Worm (Caenorhabditis elegans) whole organism, midembryonic: Measurements from ENCODE around the gene K08D8.3.

Source experiments
- T22C8.4 ChIP-seq: fragments of 200-800 bp; sonication (Bioruptor generic); IDR thresholded peaks from 2 replicates; pipeline ENCODE4 v1.3.6; 2022; ENCODE audit warnings: missing genetic modification characterization, missing compliant biosample characterization
- cog-1 ChIP-seq: sonication (generic microtip); optimal IDR thresholded peaks from 2 replicates; lab custom pipeline; 2016; ENCODE audit warnings: missing genetic modification characterization, missing compliant biosample characterization
- flt-1 ChIP-seq: fragments of 200-800 bp; sonication (Bioruptor generic); IDR thresholded peaks from 2 replicates; pipeline ENCODE4 v1.3.6; 2022; ENCODE audit warnings: missing genetic modification characterization, missing compliant biosample characterization
- klf-2 ChIP-seq: fragments of 200-800 bp; sonication (Bioruptor generic); conservative IDR thresholded peaks from 2 replicates; pipeline ENCODE4 v1.3.6; 2022; ENCODE audit warnings: missing genetic modification reagents, missing genetic modification characterization, missing compliant biosample characterization
- ref-1 ChIP-seq: fragments of 200-800 bp; sonication (Bioruptor generic); conservative IDR thresholded peaks from 2 replicates; pipeline ENCODE4 v1.3.6; 2022; ENCODE audit warnings: missing genetic modification reagents, missing genetic modification characterization, missing compliant biosample characterization
- ztf-23 ChIP-seq: fragments of 200-800 bp; sonication (Bioruptor generic); IDR thresholded peaks from 2 replicates; pipeline ENCODE4 v1.3.6; 2022; ENCODE audit warnings: missing genetic modification reagents, missing genetic modification characterization, missing compliant biosample characterization
- ztf-29 ChIP-seq: fragments of 200-800 bp; sonication (Bioruptor generic); IDR thresholded peaks from 2 replicates; pipeline ENCODE4 v1.3.6; 2022; ENCODE audit warnings: missing genetic modification reagents, missing genetic modification characterization, missing compliant biosample characterization

DNA sequence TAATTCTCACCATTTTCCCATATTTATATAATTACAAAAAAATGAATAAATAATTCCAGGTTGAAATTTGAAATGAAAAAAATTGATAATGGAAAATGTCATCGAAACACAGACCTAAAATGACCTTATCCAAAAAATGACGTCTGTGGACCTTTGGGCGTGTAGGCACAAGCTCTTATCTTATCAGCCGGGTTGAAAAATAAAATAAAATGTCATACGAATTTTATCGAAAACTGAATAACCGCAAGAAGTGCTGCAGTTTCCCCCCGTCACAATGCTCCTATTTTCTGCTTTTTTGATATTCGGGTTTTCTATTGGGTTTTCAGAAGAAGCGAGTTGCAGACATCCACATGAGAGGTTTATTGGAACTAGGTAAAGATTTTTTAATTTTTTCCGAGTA, 40.6 kb downstream of the K08D8.3 start, which contains the start of gene clec-186:
- no peak for TF ChIP-seq klf-2 (GFP tag; lab: Robert Waterston, UW)
- no peak for TF ChIP-seq flt-1 (GFP tag; lab: Robert Waterston, UW)
- TF ChIP-seq cog-1, result no peak
- TF ChIP-seq ztf-29 (GFP tag; lab: Robert Waterston, UW), result no peak
- TF ChIP-seq ref-1, result no peak
- no peak for TF ChIP-seq ztf-23 (GFP tag; lab: Robert Waterston, UW)
- TF ChIP-seq T22C8.4, result no peak
